Worm (Caenorhabditis elegans): ENCODE data around the gene F08F1.4.

Gene F08F1.4

DNA sequence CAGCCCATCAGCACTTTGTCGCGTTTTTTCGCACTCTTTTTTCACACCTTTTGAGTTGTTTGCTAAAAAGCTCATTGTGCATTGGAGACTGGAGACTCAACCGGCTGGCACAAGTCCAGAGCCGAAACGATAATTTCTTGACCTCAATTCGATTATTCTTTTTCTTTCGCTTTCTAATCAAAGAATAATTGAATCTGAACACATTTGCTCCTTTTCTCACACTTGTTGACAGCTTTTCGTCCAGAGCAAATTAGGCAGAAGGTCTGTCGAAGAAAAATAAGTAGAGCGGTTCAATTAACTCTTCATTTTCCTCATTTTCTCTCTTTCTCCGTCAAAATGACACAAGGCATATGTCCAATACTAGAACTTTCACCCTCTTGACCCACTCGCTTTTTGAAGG is 31.7 kb downstream of the F08F1.4 start:
- no peak for TF ChIP-seq nhr-6 (tag; optimal IDR thresholded peaks at IDR 0.05)
- no peak for TF ChIP-seq daf-16 (GFP tag; optimal IDR thresholded peaks at IDR 0.05)
- no peak for TF ChIP-seq daf-16 (tag; optimal IDR thresholded peaks at IDR 0.05)
- TF ChIP-seq unc-62 (GFP tag; optimal IDR thresholded peaks at IDR 0.05 in 1 of 2), result peak in 1 of 2 experiments; percentile 63
- TF ChIP-seq unc-62 (tag; optimal IDR thresholded peaks at IDR 0.05), result no peak
- no peak for TF ChIP-seq sdz-12 (GFP tag; optimal IDR thresholded peaks at IDR 0.05)
- TF ChIP-seq pha-4 (GFP tag; IDR thresholded peaks at IDR 0.05), result no peak
- TF ChIP-seq pha-4 (tag; optimal IDR thresholded peaks at IDR 0.05), result no peak
- TF ChIP-seq ZK337.2 (GFP tag; IDR thresholded peaks at IDR 0.05), result no peak

ce11 chrX:8446108-8446507 is 32.9 kb downstream of the F08F1.4 start, which contains the start of gene F16F9.1:
TSS of gene F16F9.1 (plus strand) at chrX:8446408.
- TF ChIP-seq nhr-41 (GFP tag; IDR thresholded peaks at IDR 0.05) (no peak), ctbp-1 (GFP tag; IDR thresholded peaks at IDR 0.05) (no peak), unc-62 (GFP tag; optimal IDR thresholded peaks at IDR 0.05 in 1 of 2) (peak in 1 of 2 experiments; percentile 57), unc-62 (tag; optimal IDR thresholded peaks at IDR 0.05) (no peak), ZK546.5 (tag; optimal IDR thresholded peaks at IDR 0.05) (no peak), lin-39 (tag; optimal IDR thresholded peaks at IDR 0.05) (no peak)

DNA sequence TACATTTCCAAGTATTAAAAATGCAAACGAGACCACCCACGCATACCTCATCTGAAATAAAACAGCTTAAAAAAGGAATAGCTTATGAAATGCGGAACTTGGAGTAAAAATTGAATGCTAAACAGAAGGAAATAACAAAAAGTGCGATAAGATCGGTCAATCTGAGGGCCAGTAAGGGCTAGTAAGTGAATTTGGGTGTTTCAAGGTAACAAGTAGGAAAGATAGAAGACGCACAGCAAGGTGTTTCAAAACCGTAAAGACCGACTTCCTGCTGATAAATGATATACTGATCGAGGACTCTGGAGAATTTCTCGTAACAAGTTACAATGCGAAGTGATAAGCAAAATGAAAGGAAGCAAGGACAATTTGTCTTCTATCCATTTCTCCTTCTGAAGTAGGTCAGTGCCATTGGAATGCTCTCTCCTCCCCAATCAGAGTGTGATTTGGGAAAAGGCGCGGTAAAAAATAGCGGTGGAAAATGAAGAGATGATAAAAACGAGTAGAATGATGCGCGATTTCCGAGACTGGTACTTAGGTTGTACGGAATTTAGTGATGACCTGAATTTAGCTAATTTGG is 42.4 kb downstream of the F08F1.4 start, which contains the start of gene dpy-6:
TSS of gene dpy-6 (minus strand) at position 51 of the 577 bp plus-strand sequence.
- no peak for TF ChIP-seq spr-3 (GFP tag; optimal IDR thresholded peaks at IDR 0.05)
- no peak for TF ChIP-seq nhr-76 (tag; optimal IDR thresholded peaks at IDR 0.05)
- TF ChIP-seq dmd-8 (GFP tag; IDR thresholded peaks at IDR 0.05), result no peak
- peak; percentile 8 for TF ChIP-seq nhr-28 (tag; optimal IDR thresholded peaks at IDR 0.05)
- no peak for TF ChIP-seq arid-1 (GFP tag; conservative IDR thresholded peaks at IDR 0.05)
- TF ChIP-seq sdz-12 (GFP tag; optimal IDR thresholded peaks at IDR 0.05), result no peak
- no peak for TF ChIP-seq lin-38 (GFP tag; IDR thresholded peaks at IDR 0.05)
- TF ChIP-seq daf-12 (tag; optimal IDR thresholded peaks at IDR 0.05), result no peak
- no peak for TF ChIP-seq nhr-102 (tag; optimal IDR thresholded peaks at IDR 0.05)
- peak in 1 of 2 experiments; percentile 29 for TF ChIP-seq unc-62 (GFP tag; optimal IDR thresholded peaks at IDR 0.05 in 1 of 2)
- TF ChIP-seq unc-62 (tag; optimal IDR thresholded peaks at IDR 0.05), result no peak
- no peak for TF ChIP-seq zfp-3 (GFP tag; conservative IDR thresholded peaks at IDR 0.05)
- TF ChIP-seq lim-7 (GFP tag; IDR thresholded peaks at IDR 0.05), result no peak

ce11 chrX:8457314-8457713 is 44.1 kb downstream of the F08F1.4 start, which contains the start of gene F16F9.3:
TSS of gene F16F9.3 (plus strand) at chrX:8457614.
- TF ChIP-seq ama-1 (optimal IDR thresholded peaks at IDR 0.05) (no peak), hmg-1.1 (GFP tag; IDR thresholded peaks at IDR 0.05) (no peak), ceh-32 (tag; optimal IDR thresholded peaks at IDR 0.05; ENCODE audit: poor library complexity) (no peak), tag-97 (GFP tag; IDR thresholded peaks at IDR 0.05) (no peak), mdl-1 (tag; optimal IDR thresholded peaks at IDR 0.05) (no peak), hlh-30 (tag; optimal IDR thresholded peaks at IDR 0.05; ENCODE audit: insufficient read depth) (no peak), unc-130 (GFP tag; optimal IDR thresholded peaks at IDR 0.05) (no peak), T26A8.4 (GFP tag; IDR thresholded peaks at IDR 0.05) (no peak), fkh-10 (GFP tag; optimal IDR thresholded peaks at IDR 0.05) (no peak), dmd-8 (GFP tag; IDR thresholded peaks at IDR 0.05) (no peak), ctbp-1 (GFP tag; IDR thresholded peaks at IDR 0.05) (no peak), dmd-9 (GFP tag; IDR thresholded peaks at IDR 0.05) (no peak), zag-1 (tag; optimal IDR thresholded peaks at IDR 0.05) (no peak), aha-1 (tag) (no peak), mxl-3 (GFP tag; optimal IDR thresholded peaks at IDR 0.05) (no peak), F37D6.2 (tag; optimal IDR thresholded peaks at IDR 0.05) (no peak), zip-2 (tag; optimal IDR thresholded peaks at IDR 0.05) (no peak), lin-38 (GFP tag; IDR thresholded peaks at IDR 0.05) (no peak), ZK546.5 (tag; optimal IDR thresholded peaks at IDR 0.05) (no peak)

Data from whole organism, L4 larva.